Worm (Caenorhabditis elegans): Measurements from ENCODE around the gene sre-49.
A peak's percentile ranks its signal among the peaks of the same experiment; 100 is the strongest.

Gene sre-49

DNA sequence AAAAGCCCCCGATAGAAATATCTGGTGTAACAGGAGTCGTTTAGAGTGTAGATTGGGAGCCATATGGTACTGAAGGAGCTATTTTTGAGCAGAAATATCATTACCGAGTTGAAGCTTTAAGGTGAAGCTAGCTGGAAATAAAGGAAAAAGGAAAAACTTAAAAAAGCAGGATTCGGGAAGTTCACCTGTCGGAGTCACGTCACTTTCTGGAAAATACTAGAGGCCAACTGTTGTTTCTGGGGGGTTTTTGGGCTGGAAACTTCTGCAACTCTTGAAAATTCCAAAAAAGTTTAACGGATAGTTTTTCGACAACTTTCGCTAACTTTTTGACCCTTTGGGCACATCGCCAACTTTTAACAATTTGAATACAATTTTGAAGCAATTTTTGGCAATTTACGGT, 4.7 kb downstream of the sre-49 start, which contains the start of gene sre-53 (continued):
- TF ChIP-seq K11D2.4 (GFP tag; IDR thresholded peaks at IDR 0.05): no peak

DNA sequence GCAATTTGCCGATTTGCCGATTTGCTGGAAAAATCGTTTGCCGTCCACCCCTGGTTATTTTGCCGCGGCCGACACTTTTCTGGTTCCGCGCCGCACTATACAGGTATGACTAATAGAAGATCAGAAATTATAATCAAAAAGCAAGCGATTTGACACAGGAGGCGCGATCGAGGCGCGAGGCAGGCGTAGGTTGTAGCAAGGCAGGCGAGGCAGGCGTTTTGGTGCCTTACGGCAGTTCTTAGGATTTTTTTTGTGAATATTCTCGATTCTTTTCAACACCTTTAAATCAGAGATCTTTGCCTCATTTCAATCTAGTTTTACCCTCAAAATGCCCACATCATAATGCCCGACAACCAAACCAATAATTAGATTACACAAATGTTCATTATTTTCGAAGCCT, 5.5 kb downstream of the sre-49 start, which contains the start of gene sre-56:
sre-56 (plus strand) TSS at position 301 of the 400 bp plus-strand sequence.
- TF ChIP-seq efl-1 (GFP tag; optimal IDR thresholded peaks at IDR 0.05): no peak
- TF ChIP-seq Y53G8AR.9 (GFP tag; conservative IDR thresholded peaks at IDR 0.05): no peak
- no peak for TF ChIP-seq egl-18 (GFP tag; IDR thresholded peaks at IDR 0.05)
- TF ChIP-seq snpc-4 (GFP tag; optimal IDR thresholded peaks at IDR 0.05): no peak
- TF ChIP-seq snpc-4 (tag; optimal IDR thresholded peaks at IDR 0.05): peak in 1 of 4 experiments; percentile 60

DNA sequence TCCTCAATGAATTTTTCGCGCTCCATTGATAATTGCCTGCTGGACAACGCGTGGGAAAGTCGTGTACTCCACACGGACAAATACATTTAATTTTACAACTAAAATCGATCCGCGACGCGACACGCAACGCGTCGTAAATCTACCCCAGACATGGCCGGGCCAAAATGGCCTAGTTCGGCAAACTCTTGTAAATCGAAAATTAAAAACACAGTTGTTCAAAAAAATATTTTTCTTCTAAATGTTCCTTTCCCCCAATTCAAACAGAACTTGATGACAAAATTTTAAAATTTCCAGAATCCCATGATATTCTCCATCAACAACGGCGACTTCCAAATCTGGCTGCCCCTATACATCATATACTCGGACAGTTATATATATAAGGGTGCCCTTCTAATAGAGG, 10.4 kb downstream of the sre-49 start, which contains the start of gene sre-55:
sre-55 (plus strand) TSS at position 301 of the 400 bp plus-strand sequence.
- no peak for TF ChIP-seq C17E4.6 (GFP tag; IDR thresholded peaks at IDR 0.05)
- TF ChIP-seq aptf-3 (GFP tag; IDR thresholded peaks at IDR 0.05): no peak
- TF ChIP-seq ama-1 (optimal IDR thresholded peaks at IDR 0.05): no peak
- no peak for TF ChIP-seq ama-1 (GFP tag; optimal IDR thresholded peaks at IDR 0.05)
- no peak for TF ChIP-seq mxl-1 (tag; optimal IDR thresholded peaks at IDR 0.05)
- no peak for TF ChIP-seq rcor-1 (GFP tag; IDR thresholded peaks at IDR 0.05)
- no peak for TF ChIP-seq ceh-100 (GFP tag; IDR thresholded peaks at IDR 0.05)
- no peak for TF ChIP-seq madf-6 (GFP tag; IDR thresholded peaks at IDR 0.05)
- no peak for TF ChIP-seq F57A8.1 (GFP tag; optimal IDR thresholded peaks at IDR 0.05)
- no peak for TF ChIP-seq hmg-20 (GFP tag; IDR thresholded peaks at IDR 0.05)
- TF ChIP-seq ztf-26 (tag; optimal IDR thresholded peaks at IDR 0.05): no peak
- TF ChIP-seq nfya-1 (tag; optimal IDR thresholded peaks at IDR 0.05; ENCODE audit: borderline replicate concordance, insufficient read depth): no peak
- TF ChIP-seq hmg-1.2 (GFP tag; IDR thresholded peaks at IDR 0.05): no peak
- no peak for TF ChIP-seq F37B4.10 (GFP tag; IDR thresholded peaks at IDR 0.05)
- no peak for TF ChIP-seq ztf-22 (GFP tag; optimal IDR thresholded peaks at IDR 0.05)
- no peak for TF ChIP-seq F57C9.4 (tag; optimal IDR thresholded peaks at IDR 0.05)

DNA sequence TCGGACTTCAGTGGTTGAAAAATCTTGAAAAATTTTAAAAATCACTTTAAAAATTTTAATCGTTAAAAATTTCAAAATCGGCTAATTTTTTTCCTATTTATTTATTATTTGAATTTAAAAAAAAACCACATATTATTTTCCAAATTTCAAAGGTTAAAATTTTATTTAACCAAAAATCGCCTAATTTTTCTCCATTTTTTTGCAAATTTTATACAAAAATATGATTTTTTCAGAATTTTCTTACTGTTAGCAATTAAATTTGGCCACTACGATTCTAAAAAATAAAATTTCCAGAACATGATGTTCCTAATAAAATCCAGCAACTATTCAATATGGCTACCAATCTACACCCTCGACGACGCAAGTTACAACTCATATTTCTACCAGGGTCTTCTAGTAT, 14.0 kb downstream of the sre-49 start, which contains the start of gene sre-54:
sre-54 (plus strand) TSS at position 301 of the 400 bp plus-strand sequence.
- TF ChIP-seq dox-1 (GFP tag; IDR thresholded peaks at IDR 0.05) (no peak), K12H6.12 (tag; optimal IDR thresholded peaks at IDR 0.05) (no peak), lsy-27 (tag; optimal IDR thresholded peaks at IDR 0.05; ENCODE audit: borderline replicate concordance, insufficient read depth) (no peak), ztf-6 (GFP tag; IDR thresholded peaks at IDR 0.05) (no peak), tbp1 (GFP tag; optimal IDR thresholded peaks at IDR 0.05) (no peak), F49E8.2 (tag; optimal IDR thresholded peaks at IDR 0.05; ENCODE audit: insufficient read depth) (no peak), sptf-2 (GFP tag; optimal IDR thresholded peaks at IDR 0.05) (no peak), madf-8 (GFP tag; conservative IDR thresholded peaks at IDR 0.05) (no peak), fkh-3 (tag; optimal IDR thresholded peaks at IDR 0.05) (no peak), ztf-22 (GFP tag; optimal IDR thresholded peaks at IDR 0.05) (no peak), snpc-3.4 (tag; optimal IDR thresholded peaks at IDR 0.05) (no peak), hsf-1 (GFP tag; IDR thresholded peaks at IDR 0.05) (no peak), egl-44 (GFP tag; IDR thresholded peaks at IDR 0.05) (no peak), zim-3 (tag; optimal IDR thresholded peaks at IDR 0.05) (no peak), madf-3 (GFP tag; IDR thresholded peaks at IDR 0.05) (no peak), lsl-1 (GFP tag; optimal IDR thresholded peaks at IDR 0.05) (no peak), aptf-3 (GFP tag; IDR thresholded peaks at IDR 0.05) (no peak), akir-1 (GFP tag; optimal IDR thresholded peaks at IDR 0.05) (no peak)

Measured in whole organism, young adult.